Fruit fly (Drosophila melanogaster) whole organism, prepupa: ENCODE results near the gene Osi15.

Experiments
- Blimp-1 ChIP-seq: fragments of 200-800 bp; sonication (Bioruptor generic); optimal IDR thresholded peaks from 3 replicates; lab custom pipeline; 2017; ENCODE audit warnings: missing biosample characterization, missing genetic modification characterization, mild to moderate bottlenecking, moderate library complexity, missing genetic modification reagents
- CG10631 ChIP-seq: fragments of 200-800 bp; sonication (Bioruptor generic); optimal IDR thresholded peaks from 2 replicates; lab custom pipeline; 2016; ENCODE audit warnings: missing biosample characterization, missing genetic modification characterization
- CG11762 ChIP-seq: fragments of 200-800 bp; sonication (Bioruptor generic); optimal IDR thresholded peaks from 3 replicates; lab custom pipeline; 2016; ENCODE audit warnings: missing biosample characterization, missing genetic modification characterization; ENCODE audit not compliant: insufficient read depth
- CG11902 ChIP-seq: fragments of 200-800 bp; sonication (Bioruptor generic); optimal IDR thresholded peaks from 3 replicates; lab custom pipeline; 2016; ENCODE audit warnings: missing biosample characterization, missing genetic modification characterization
- CG15336 ChIP-seq: fragments of 200-800 bp; sonication (Bioruptor generic); IDR thresholded peaks from 2 replicates; pipeline ENCODE4 v1.3.6; 2022; ENCODE audit warnings: missing biosample characterization, missing genetic modification characterization
- CG1621 ChIP-seq: fragments of 200-800 bp; sonication (Bioruptor generic); optimal IDR thresholded peaks from 3 replicates; lab custom pipeline; 2018; ENCODE audit warnings: missing biosample characterization, mild to moderate bottlenecking, missing genetic modification characterization
- CG16779 ChIP-seq: fragments of 200-800 bp; sonication (Bioruptor generic); optimal IDR thresholded peaks from 3 replicates; lab custom pipeline; 2017; ENCODE audit warnings: missing biosample characterization, mild to moderate bottlenecking, missing genetic modification characterization
- CG3032 ChIP-seq: fragments of 200-800 bp; optimal IDR thresholded peaks from 2 replicates; lab custom pipeline; 2019; ENCODE audit warnings: missing biosample characterization, mild to moderate bottlenecking, missing genetic modification characterization, moderate library complexity
- CG31627 ChIP-seq: fragments of 200-800 bp; sonication (Bioruptor generic); optimal IDR thresholded peaks from 3 replicates; lab custom pipeline; 2016; ENCODE audit warnings: missing biosample characterization, missing genetic modification characterization
- CG32006 ChIP-seq: fragments of 200-800 bp; sonication (Bioruptor generic); optimal IDR thresholded peaks from 3 replicates; lab custom pipeline; 2017; ENCODE audit warnings: missing biosample characterization, mild to moderate bottlenecking, missing genetic modification characterization
- CG3919 ChIP-seq: fragments of 200-800 bp; sonication (Bioruptor generic); optimal IDR thresholded peaks from 3 replicates; lab custom pipeline; 2016; ENCODE audit warnings: missing biosample characterization, missing genetic modification characterization
- CG4318 ChIP-seq: fragments of 200-800 bp; sonication (Bioruptor generic); optimal IDR thresholded peaks from 3 replicates; lab custom pipeline; 2017; ENCODE audit warnings: missing biosample characterization, mild to moderate bottlenecking, missing genetic modification characterization
- CG6163 ChIP-seq: fragments of 200-800 bp; sonication (Bioruptor generic); IDR thresholded peaks from 3 replicates; pipeline ENCODE4 v1.3.6; 2022; ENCODE audit warnings: missing biosample characterization, missing genetic modification characterization
- CG6276 ChIP-seq: fragments of 200-800 bp; sonication (Bioruptor generic); optimal IDR thresholded peaks from 2 replicates; lab custom pipeline; 2017; ENCODE audit warnings: missing biosample characterization, mild to moderate bottlenecking, missing genetic modification characterization
- CG6854 ChIP-seq: fragments of 200-800 bp; sonication (Bioruptor generic); optimal IDR thresholded peaks from 2 replicates; lab custom pipeline; 2017; ENCODE audit warnings: missing biosample characterization, mild to moderate bottlenecking, missing genetic modification characterization
- CG7368 ChIP-seq: fragments of 200-800 bp; sonication (Bioruptor generic); optimal IDR thresholded peaks from 3 replicates; lab custom pipeline; 2016; ENCODE audit warnings: missing biosample characterization, missing genetic modification characterization
- CG8119 ChIP-seq: fragments of 200-800 bp; sonication (Bioruptor generic); IDR thresholded peaks from 3 replicates; pipeline ENCODE4 v1.3.6; 2022; ENCODE audit warnings: missing biosample characterization, missing genetic modification characterization
- CG8632 ChIP-seq: fragments of 200-800 bp; sonication (Bioruptor generic); optimal IDR thresholded peaks from 3 replicates; lab custom pipeline; 2016; ENCODE audit warnings: missing biosample characterization, missing genetic modification characterization
- CG9139 ChIP-seq: fragments of 200-800 bp; sonication (Bioruptor generic); optimal IDR thresholded peaks from 3 replicates; lab custom pipeline; 2017; ENCODE audit warnings: missing biosample characterization, mild to moderate bottlenecking, missing genetic modification characterization
- Eip75B ChIP-seq: fragments of 200-800 bp; sonication (Bioruptor generic); optimal IDR thresholded peaks from 3 replicates; lab custom pipeline; 2016; ENCODE audit warnings: missing biosample characterization, missing genetic modification characterization
- Eip78C ChIP-seq: fragments of 200-800 bp; sonication (Bioruptor generic); peaks from one replicate; lab custom pipeline; 2016; ENCODE audit warnings: missing biosample characterization, missing genetic modification characterization
- Eip93F ChIP-seq: fragments of 200-800 bp; sonication (Bioruptor generic); optimal IDR thresholded peaks from 2 replicates; lab custom pipeline; 2016; ENCODE audit warnings: missing biosample characterization, mild to moderate bottlenecking, missing genetic modification characterization
- Ets21C ChIP-seq: fragments of 200-800 bp; sonication (Bioruptor generic); optimal IDR thresholded peaks from 3 replicates; lab custom pipeline; 2016; ENCODE audit warnings: missing biosample characterization, missing genetic modification characterization
- Ets96B ChIP-seq: fragments of 200-800 bp; optimal IDR thresholded peaks from 2 replicates; lab custom pipeline; 2019; ENCODE audit warnings: missing biosample characterization, mild to moderate bottlenecking, missing genetic modification characterization, moderate library complexity
- Hr38 ChIP-seq: sonication (Bioruptor generic); optimal IDR thresholded peaks from 2 replicates; lab custom pipeline; 2016; ENCODE audit warnings: missing biosample characterization, missing genetic modification characterization
- Hr39 ChIP-seq: fragments of 200-800 bp; sonication (Bioruptor generic); optimal IDR thresholded peaks from 2 replicates; lab custom pipeline; 2016; ENCODE audit warnings: missing biosample characterization, missing genetic modification characterization
- Hr4 ChIP-seq: fragments of 200-800 bp; sonication (Bioruptor generic); optimal IDR thresholded peaks from 3 replicates; lab custom pipeline; 2016; ENCODE audit warnings: missing biosample characterization, missing genetic modification characterization
- Lpt ChIP-seq: fragments of 200-800 bp; sonication (Bioruptor generic); optimal IDR thresholded peaks from 3 replicates; lab custom pipeline; 2016; ENCODE audit warnings: missing biosample characterization, missing genetic modification characterization
- Smox ChIP-seq: fragments of 200-800 bp; sonication (Bioruptor generic); optimal IDR thresholded peaks from 3 replicates; lab custom pipeline; 2016; ENCODE audit warnings: missing biosample characterization, missing genetic modification characterization
- Sox102F ChIP-seq: fragments of 200-800 bp; sonication (Bioruptor generic); optimal IDR thresholded peaks from 2 replicates; lab custom pipeline; 2016; ENCODE audit warnings: missing biosample characterization, mild to moderate bottlenecking, missing genetic modification characterization
- Sox14 ChIP-seq: fragments of 200-800 bp; sonication (Bioruptor generic); optimal IDR thresholded peaks from 3 replicates; lab custom pipeline; 2016; ENCODE audit warnings: missing biosample characterization, missing genetic modification characterization
- achi ChIP-seq: fragments of 200-800 bp; sonication (Bioruptor generic); optimal IDR thresholded peaks from 3 replicates; lab custom pipeline; 2016; ENCODE audit warnings: missing biosample characterization, missing genetic modification characterization
- acj6 ChIP-seq: fragments of 200-800 bp; sonication (Bioruptor generic); optimal IDR thresholded peaks from 3 replicates; lab custom pipeline; 2016; ENCODE audit warnings: missing biosample characterization, missing genetic modification characterization
- cyc ChIP-seq: fragments of 200-800 bp; sonication (Bioruptor generic); optimal IDR thresholded peaks from 3 replicates; lab custom pipeline; 2016; ENCODE audit warnings: missing biosample characterization, missing genetic modification characterization
- dsx ChIP-seq: fragments of 200-800 bp; optimal IDR thresholded peaks from 3 replicates; lab custom pipeline; 2019; ENCODE audit warnings: missing biosample characterization, mild to moderate bottlenecking, missing genetic modification characterization, moderate library complexity; ENCODE audit not compliant: poor library complexity, severe bottlenecking
- eg ChIP-seq: fragments of 200-800 bp; sonication (Bioruptor generic); IDR thresholded peaks from 3 replicates; pipeline ENCODE4 v1.3.6; 2022; ENCODE audit warnings: missing biosample characterization, missing genetic modification characterization
- fd59A ChIP-seq: fragments of 200-800 bp; sonication (Bioruptor generic); optimal IDR thresholded peaks from 2 replicates; lab custom pipeline; 2017; ENCODE audit warnings: missing biosample characterization, mild to moderate bottlenecking, missing genetic modification characterization, missing genetic modification reagents
- fd85E ChIP-seq: fragments of 200-800 bp; sonication (Bioruptor generic); optimal IDR thresholded peaks from 3 replicates; lab custom pipeline; 2016; ENCODE audit warnings: missing biosample characterization, missing genetic modification characterization
- fkh ChIP-seq: fragments of 200-800 bp; sonication (Bioruptor generic); optimal IDR thresholded peaks from 3 replicates; lab custom pipeline; 2017; ENCODE audit warnings: missing biosample characterization, mild to moderate bottlenecking, missing genetic modification characterization, moderate library complexity
- net ChIP-seq: fragments of 200-800 bp; sonication (Bioruptor generic); optimal IDR thresholded peaks from 3 replicates; lab custom pipeline; 2016; ENCODE audit warnings: missing biosample characterization, missing genetic modification characterization
- salr ChIP-seq, 2 experiments: fragments of 200-800 bp; sonication (Bioruptor generic); optimal IDR thresholded peaks; 3 replicates each; lab custom pipeline; 2016 to 2018; ENCODE audit warnings: missing biosample characterization in 2 of 2, missing genetic modification characterization in 2 of 2, mild to moderate bottlenecking in 1 of 2
- spab ChIP-seq: fragments of 200-800 bp; sonication (Bioruptor generic); optimal IDR thresholded peaks from 2 replicates; lab custom pipeline; 2017; ENCODE audit warnings: missing biosample characterization, mild to moderate bottlenecking, missing genetic modification characterization, missing genetic modification reagents
- ss ChIP-seq, 2 experiments: fragments of 200-800 bp; sonication (Bioruptor generic); optimal IDR thresholded peaks; 2 replicates in 1 of 2; 3 replicates in 1 of 2; lab custom pipeline; 2017 to 2018; ENCODE audit warnings: mild to moderate bottlenecking in 2 of 2, missing biosample characterization in 2 of 2, missing genetic modification characterization in 2 of 2, moderate library complexity in 1 of 2
- svp ChIP-seq: fragments of 200-800 bp; sonication (Bioruptor generic); peaks from one replicate; lab custom pipeline; 2016; ENCODE audit warnings: missing biosample characterization, missing genetic modification characterization
- topi ChIP-seq: fragments of 200-800 bp; sonication (Bioruptor generic); optimal IDR thresholded peaks from 3 replicates; lab custom pipeline; 2016; ENCODE audit warnings: missing biosample characterization, missing genetic modification characterization

Osi15 gene

DNA sequence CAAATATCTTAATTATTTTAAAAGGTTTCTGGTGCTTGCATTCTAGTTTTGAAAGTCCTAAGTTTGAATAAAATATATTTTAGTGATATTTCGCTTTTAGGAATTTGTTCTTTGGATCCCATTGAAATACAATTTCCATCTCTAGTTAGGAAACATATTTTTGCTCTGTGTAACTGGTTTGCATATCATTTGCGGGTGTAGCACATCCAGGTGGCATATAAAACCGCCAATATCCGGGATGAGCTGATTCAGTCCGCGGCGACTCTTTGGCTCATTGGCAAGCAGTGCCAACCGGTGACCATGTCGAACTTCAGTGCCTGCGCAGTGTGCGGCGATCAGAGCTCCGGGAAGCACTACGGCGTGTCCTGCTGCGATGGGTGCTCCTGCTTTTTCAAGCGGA lies 47.3 kb downstream of the Osi15 start, which contains the start of gene Hr83:
Gene Hr83 (plus strand): TSS at position 301 of the 400 bp plus-strand sequence.
- no peak for TF ChIP-seq CG32006 (GFP tag; lab: Kevin White, UChicago)
- TF ChIP-seq Eip75B (GFP tag; lab: Kevin White, UChicago) = no peak
- TF ChIP-seq Ets96B (tag; lab: Kevin White, UChicago) = no peak
- TF ChIP-seq Hr38 (GFP tag; lab: Kevin White, UChicago) = no peak
- TF ChIP-seq Eip93F (GFP tag; lab: Kevin White, UChicago) = no peak
- no peak for TF ChIP-seq fd59A (GFP tag; lab: Kevin White, UChicago)
- TF ChIP-seq acj6 (GFP tag; lab: Kevin White, UChicago) = no peak
- TF ChIP-seq CG4318 (GFP tag; lab: Kevin White, UChicago) = no peak
- TF ChIP-seq Sox102F = no peak
- no peak for TF ChIP-seq spab (GFP tag; lab: Kevin White, UChicago)
- TF ChIP-seq cyc (GFP tag; lab: Kevin White, UChicago) = no peak
- TF ChIP-seq CG15336 = no peak

- peak; percentile 10 for TF ChIP-seq CG31627 (GFP tag; lab: Kevin White, UChicago)
- TF ChIP-seq achi (GFP tag; lab: Kevin White, UChicago) = peak; percentile 3
- TF ChIP-seq Smox (GFP tag; lab: Kevin White, UChicago) = no peak
- TF ChIP-seq topi (GFP tag; lab: Kevin White, UChicago) = peak; percentile 19
- no peak for TF ChIP-seq CG6163 (GFP tag; lab: Robert Waterston, UW)
- TF ChIP-seq dsx = peak; percentile 70
- TF ChIP-seq, all 60 proteins: peak for 4
These were observed 49.2 kb downstream of the Osi15 start, which contains the start of gene Pak for dm6 chr3R:6350755-6351154. Gene Pak, plus strand, starts transcription at chr3R:6350896.

dm6 chr3R:6351181-6351580 lies 49.6 kb downstream of the Osi15 start:
- TF ChIP-seq Lpt (GFP tag; lab: Kevin White, UChicago) = peak; percentile 29
- TF ChIP-seq ss (GFP tag; optimal IDR thresholded peaks at IDR 0.05; lab: Kevin White, UChicago) = peak in 1 of 2 experiments; percentile 7
- peak in 1 of 2 experiments; percentile 8 for TF ChIP-seq salr (GFP tag; optimal IDR thresholded peaks at IDR 0.05; lab: Kevin White, UChicago)
- no peak for TF ChIP-seq Hr39
- TF ChIP-seq Eip78C (GFP tag; lab: Kevin White, UChicago) = peak; percentile 81
- peak; percentile 37 for TF ChIP-seq CG1621 (tag; lab: Kevin White, UChicago)
- no peak for TF ChIP-seq Sox14 (GFP tag; lab: Kevin White, UChicago)
- TF ChIP-seq Eip75B (GFP tag; lab: Kevin White, UChicago) = no peak
- TF ChIP-seq CG8119 = 0 out of 3 replicates have a peak, but pooled peaks have one; percentile 36
- TF ChIP-seq CG6163 (GFP tag; lab: Robert Waterston, UW) = 0 out of 3 replicates have a peak, but pooled peaks have one; percentile 10
- peak; percentile 29 for TF ChIP-seq CG6854 (GFP tag; lab: Kevin White, UChicago)
- peak; percentile 10 for TF ChIP-seq CG3919 (GFP tag; lab: Kevin White, UChicago)
- TF ChIP-seq CG9139 = peak; percentile 32
- peak; percentile 22 for TF ChIP-seq CG32006 (GFP tag; lab: Kevin White, UChicago)
- no peak for TF ChIP-seq CG8632 (GFP tag; lab: Kevin White, UChicago)

DNA sequence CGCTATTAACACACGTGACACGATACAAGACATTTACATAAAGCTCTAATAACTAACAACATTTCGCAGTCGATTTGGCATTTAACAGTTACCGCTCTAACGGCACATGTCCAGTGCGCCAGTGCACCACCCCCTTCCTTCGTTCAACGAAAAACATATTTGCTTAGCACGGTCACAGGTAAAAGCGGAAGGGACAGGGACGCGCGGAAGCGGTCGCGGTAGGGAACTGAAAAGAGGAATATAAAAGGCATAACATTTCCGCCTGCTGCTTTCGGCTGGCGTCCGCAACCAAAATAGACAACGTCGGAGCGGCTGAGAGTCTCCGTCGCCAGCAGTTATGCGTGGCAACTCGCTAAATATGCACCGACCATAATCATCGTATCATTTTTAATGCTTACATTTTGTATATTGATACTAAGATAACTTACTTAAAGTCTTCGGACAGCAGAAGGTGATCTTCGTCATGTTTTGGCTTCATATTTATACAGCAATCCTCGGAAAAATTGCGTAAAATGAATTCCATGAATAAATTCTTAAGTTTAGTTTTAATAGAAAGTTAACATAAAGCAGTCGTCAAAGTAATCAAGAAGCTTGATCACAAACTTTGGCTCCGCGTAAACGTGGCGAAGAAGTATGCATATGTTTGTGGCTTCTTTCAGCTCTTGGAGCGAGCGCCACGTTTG lies 50.2 kb downstream of the Osi15 start:
- TF ChIP-seq CG6276 (peak; percentile 64), eg (GFP tag; lab: Robert Waterston, UW) (peak; percentile 52; the same call in 2 of the 3 replicates), CG11902 (GFP tag; lab: Kevin White, UChicago) (no peak), CG11762 (GFP tag; lab: Kevin White, UChicago) (no peak), CG16779 (peak; percentile 5), svp (no peak), Lpt (GFP tag; lab: Kevin White, UChicago) (no peak), CG3032 (peak; percentile 42), CG10631 (peak; percentile 14), CG7368 (GFP tag; lab: Kevin White, UChicago) (no peak), dsx (peak; percentile 13), fkh (GFP tag; lab: Kevin White, UChicago) (peak; percentile 38), Blimp-1 (no peak), fd85E (GFP tag; lab: Kevin White, UChicago) (no peak), Ets21C (no peak), Hr4 (GFP tag; lab: Kevin White, UChicago) (peak; percentile 76), net (GFP tag; lab: Kevin White, UChicago) (peak; percentile 31), spab (GFP tag; lab: Kevin White, UChicago) (no peak), Eip78C (GFP tag; lab: Kevin White, UChicago) (peak; percentile 79)
